Worm (Caenorhabditis elegans): Measurements from ENCODE around the gene F17C11.6.

The F17C11.6 gene

ce11 chrV:10953471-10954155 lies 1.3 kb upstream of the F17C11.6 start (continued):
- TF ChIP-seq nhr-76 (tag; optimal IDR thresholded peaks at IDR 0.05): no peak
- TF ChIP-seq ceh-62 (tag; optimal IDR thresholded peaks at IDR 0.05): no peak
- no peak for TF ChIP-seq set-16 (GFP tag; IDR thresholded peaks at IDR 0.05)
- no peak for TF ChIP-seq ztf-7 (tag; optimal IDR thresholded peaks at IDR 0.05)
- TF ChIP-seq nhr-25 (tag; optimal IDR thresholded peaks at IDR 0.05; ENCODE audit: borderline replicate concordance, insufficient read depth): peak; percentile 18
- TF ChIP-seq dmd-9 (GFP tag; IDR thresholded peaks at IDR 0.05): no peak
- TF ChIP-seq nhr-77 (tag; optimal IDR thresholded peaks at IDR 0.05): peak; percentile 24
- no peak for TF ChIP-seq nhr-10 (tag; optimal IDR thresholded peaks at IDR 0.05)
- TF ChIP-seq sdz-12 (GFP tag; optimal IDR thresholded peaks at IDR 0.05): peak; percentile 59
- TF ChIP-seq rbr-2 (tag; optimal IDR thresholded peaks at IDR 0.05): no peak
- TF ChIP-seq dmd-8 (GFP tag; IDR thresholded peaks at IDR 0.05): no peak
- no peak for TF ChIP-seq lin-15B (tag; optimal IDR thresholded peaks at IDR 0.05)
- TF ChIP-seq ceh-20 (GFP tag; IDR thresholded peaks at IDR 0.05): no peak
- TF ChIP-seq ceh-28 (tag; optimal IDR thresholded peaks at IDR 0.05): no peak
- no peak for TF ChIP-seq nhr-237 (tag; optimal IDR thresholded peaks at IDR 0.05)
- TF ChIP-seq Y75B8A.6 (GFP tag; IDR thresholded peaks at IDR 0.05): no peak
- no peak for TF ChIP-seq nhr-41 (GFP tag; IDR thresholded peaks at IDR 0.05)
- no peak for TF ChIP-seq php-3 (GFP tag; IDR thresholded peaks at IDR 0.05)
- 0 out of 2 replicates have a peak, but pooled peaks have one; percentile 32 for TF ChIP-seq mdt-29 (GFP tag; IDR thresholded peaks at IDR 0.05)
- no peak for TF ChIP-seq ZK546.5 (tag; optimal IDR thresholded peaks at IDR 0.05)
- TF ChIP-seq ztf-11 (tag; optimal IDR thresholded peaks at IDR 0.05): no peak
- peak in 1 of 2 experiments; percentile 61 for TF ChIP-seq lsy-2 (tag; optimal IDR thresholded peaks at IDR 0.05)
- TF ChIP-seq dve-1 (tag; optimal IDR thresholded peaks at IDR 0.05; ENCODE audit: insufficient read depth): peak; percentile 42
- TF ChIP-seq Y5F2A.4 (GFP tag; optimal IDR thresholded peaks at IDR 0.05): no peak
- TF ChIP-seq D1046.2 (GFP tag; IDR thresholded peaks at IDR 0.05): no peak
- TF ChIP-seq F44E2.7 (GFP tag; IDR thresholded peaks at IDR 0.05): no peak
- no peak for TF ChIP-seq ceh-44 (GFP tag; IDR thresholded peaks at IDR 0.05)
- TF ChIP-seq zip-2 (tag; optimal IDR thresholded peaks at IDR 0.05): no peak
- peak; percentile 19 to 67 for TF ChIP-seq unc-62 (GFP tag; optimal IDR thresholded peaks at IDR 0.05 in 1 of 2)
- TF ChIP-seq unc-62 (tag; optimal IDR thresholded peaks at IDR 0.05): no peak
- no peak for TF ChIP-seq vab-7 (GFP tag; IDR thresholded peaks at IDR 0.05)
- TF ChIP-seq lin-1 (GFP tag; IDR thresholded peaks at IDR 0.05): no peak
- no peak for TF ChIP-seq madf-9 (GFP tag; conservative IDR thresholded peaks at IDR 0.05)
- TF ChIP-seq dmd-6 (GFP tag; IDR thresholded peaks at IDR 0.05): no peak; the same call in 1 of the 2 replicates
- TF ChIP-seq nhr-48 (tag; optimal IDR thresholded peaks at IDR 0.05): no peak
- TF ChIP-seq saeg-2 (GFP tag; IDR thresholded peaks at IDR 0.05): peak; percentile 57; the same call in 1 of the 2 replicates

ce11 chrV:10954334-10954733 lies 587 bp upstream of the F17C11.6 start, which contains the start of gene clec-221:
TSS of gene clec-221 (minus strand) at chrV:10954434.
- TF ChIP-seq php-3 (GFP tag; IDR thresholded peaks at IDR 0.05) (no peak), snpc-1.2 (GFP tag; IDR thresholded peaks at IDR 0.05) (no peak), mes-2 (tag; optimal IDR thresholded peaks at IDR 0.05; ENCODE audit: poor library complexity, severe bottlenecking) (no peak), nhr-76 (tag; optimal IDR thresholded peaks at IDR 0.05) (no peak), spr-1 (tag; optimal IDR thresholded peaks at IDR 0.05) (no peak), lim-7 (GFP tag; IDR thresholded peaks at IDR 0.05) (no peak), zag-1 (tag; optimal IDR thresholded peaks at IDR 0.05) (no peak), ztf-11 (tag; optimal IDR thresholded peaks at IDR 0.05) (no peak), F49E8.2 (tag; optimal IDR thresholded peaks at IDR 0.05; ENCODE audit: borderline replicate concordance) (no peak), Y48G9A.11 (GFP tag; IDR thresholded peaks at IDR 0.05) (no peak), ctbp-1 (GFP tag; IDR thresholded peaks at IDR 0.05) (no peak), ces-1 (GFP tag; optimal IDR thresholded peaks at IDR 0.05) (no peak), daf-19 (GFP tag; conservative IDR thresholded peaks at IDR 0.05) (no peak), pha-4 (GFP tag; IDR thresholded peaks at IDR 0.05) (no peak), pha-4 (tag; optimal IDR thresholded peaks at IDR 0.05) (no peak), pqm-1 (tag; optimal IDR thresholded peaks at IDR 0.05) (no peak), daf-16 (GFP tag; optimal IDR thresholded peaks at IDR 0.05) (no peak), daf-16 (tag; optimal IDR thresholded peaks at IDR 0.05) (no peak), mdl-1 (tag; optimal IDR thresholded peaks at IDR 0.05) (no peak)

Measured in whole organism, L4 larva.